Worm (Caenorhabditis elegans) whole organism, late embryonic: Measurements from ENCODE around the gene rpl-42.

Experiments
- ahr-1 ChIP-seq: sonication (generic microtip); optimal IDR thresholded peaks from 2 replicates; lab custom pipeline; 2016; ENCODE audit warnings: missing genetic modification characterization, missing compliant biosample characterization
- elt-2 ChIP-seq: sonication (generic microtip); optimal IDR thresholded peaks from 2 replicates; lab custom pipeline; 2016; ENCODE audit warnings: missing genetic modification reagents, missing genetic modification characterization, missing compliant biosample characterization
- ets-4 ChIP-seq: sonication (generic microtip); optimal IDR thresholded peaks from 2 replicates; lab custom pipeline; 2016; ENCODE audit warnings: missing genetic modification characterization, missing compliant biosample characterization
- hlh-8 ChIP-seq: sonication (generic microtip); optimal IDR thresholded peaks from 2 replicates; lab custom pipeline; 2016; ENCODE audit warnings: missing genotype, missing genetic modification characterization, missing compliant biosample characterization
- pha-2 ChIP-seq: sonication (generic microtip); optimal IDR thresholded peaks from 2 replicates; lab custom pipeline; 2017; ENCODE audit warnings: mild to moderate bottlenecking, missing genetic modification characterization, missing compliant biosample characterization
- pros-1 ChIP-seq: fragments of 150-350 bp; optimal IDR thresholded peaks from 2 replicates; lab custom pipeline; 2014; ENCODE audit warnings: missing biosample characterization, missing genetic modification reagents, missing genetic modification characterization
- rnt-1 ChIP-seq: sonication (generic microtip); optimal IDR thresholded peaks from 2 replicates; lab custom pipeline; 2016; ENCODE audit warnings: missing genetic modification characterization, missing compliant biosample characterization
- sox-2 ChIP-seq: fragments of 200-800 bp; sonication (Bioruptor generic); IDR thresholded peaks from 2 replicates; pipeline ENCODE4 v1.3.6; 2022; ENCODE audit warnings: missing genetic modification reagents, missing genetic modification characterization, missing compliant biosample characterization
- syd-9 ChIP-seq: sonication (generic microtip); optimal IDR thresholded peaks from 2 replicates; lab custom pipeline; 2016; ENCODE audit warnings: mild to moderate bottlenecking, missing genetic modification characterization, moderate library complexity, missing compliant biosample characterization
- tbx-2 ChIP-seq: sonication (generic microtip); optimal IDR thresholded peaks from 2 replicates; lab custom pipeline; 2016; ENCODE audit warnings: missing genetic modification characterization, missing compliant biosample characterization
- ttx-3 ChIP-seq: sonication (generic microtip); optimal IDR thresholded peaks from 2 replicates; lab custom pipeline; 2016; ENCODE audit warnings: missing genetic modification reagents, missing genetic modification characterization, missing compliant biosample characterization
- unc-3 ChIP-seq, 2 experiments: fragments of 200-800 bp in 1 of 2; sonication (Bioruptor generic) in 1 of 2; sonication (generic microtip) in 1 of 2; conservative IDR thresholded peaks in 1 of 2; optimal IDR thresholded peaks in 1 of 2; 2 replicates each; pipeline versions ENCODE4 v1.3.6 to Lab custom; 2016 to 2022; ENCODE audit warnings: missing compliant biosample characterization in 2 of 2, missing genetic modification characterization in 2 of 2, missing genetic modification reagents in 1 of 2

ce11 chrII:11092413-11092812 lies at the start of gene rpl-42:
- TF ChIP-seq rnt-1 (tag; lab: Kevin White, UChicago) (no peak), tbx-2 (tag; lab: Kevin White, UChicago) (no peak), syd-9 (tag; lab: Kevin White, UChicago) (no peak), sox-2 (GFP tag; lab: Robert Waterston, UW) (no peak), pros-1 (tag; lab: Kevin White, UChicago) (no peak), unc-3 (GFP tag; conservative IDR thresholded peaks at IDR 0.05; lab: Robert Waterston, UW) (no peak), unc-3 (tag; optimal IDR thresholded peaks at IDR 0.05; lab: Kevin White, UChicago) (no peak), ets-4 (tag; lab: Kevin White, UChicago) (no peak), ahr-1 (tag; lab: Kevin White, UChicago) (no peak), ttx-3 (tag; lab: Kevin White, UChicago) (no peak), pha-2 (no peak), hlh-8 (tag; lab: Kevin White, UChicago) (no peak), elt-2 (tag; lab: Kevin White, UChicago) (no peak)
